Fruit fly (Drosophila melanogaster): ENCODE measurements around the gene CG15803.

CG15803 gene

dm6 chr3R:18297444-18298297, 62.9 kb downstream of the CG15803 start:
- TF ChIP-seq Sin3A (optimal IDR thresholded peaks at IDR 0.05) (no peak), ttk (optimal IDR thresholded peaks at IDR 0.05) (no peak), h (optimal IDR thresholded peaks at IDR 0.05) (no peak), Myc (optimal IDR thresholded peaks at IDR 0.05) (no peak), insv (optimal IDR thresholded peaks at IDR 0.05) (no peak), psq (optimal IDR thresholded peaks at IDR 0.05) (no peak)

- no peak for TF ChIP-seq h (optimal IDR thresholded peaks at IDR 0.05)
- TF ChIP-seq Myc (optimal IDR thresholded peaks at IDR 0.05) = no peak
- no peak for TF ChIP-seq ttk (optimal IDR thresholded peaks at IDR 0.05)
- no peak for TF ChIP-seq insv (optimal IDR thresholded peaks at IDR 0.05)
- no peak for TF ChIP-seq Sin3A (optimal IDR thresholded peaks at IDR 0.05)
- no peak for TF ChIP-seq psq (optimal IDR thresholded peaks at IDR 0.05)
Measured at dm6 chr3R:18296737-18297136, 63.8 kb downstream of the CG15803 start.

- TF ChIP-seq h (optimal IDR thresholded peaks at IDR 0.05) = no peak
- no peak for TF ChIP-seq Sin3A (optimal IDR thresholded peaks at IDR 0.05)
- TF ChIP-seq ttk (optimal IDR thresholded peaks at IDR 0.05) = no peak
- TF ChIP-seq Myc (optimal IDR thresholded peaks at IDR 0.05) = no peak
Measured at dm6 chr3R:18296084-18296483, 64.4 kb downstream of the CG15803 start.

- no peak for TF ChIP-seq psq (optimal IDR thresholded peaks at IDR 0.05)
- no peak for TF ChIP-seq insv (optimal IDR thresholded peaks at IDR 0.05)
- no peak for TF ChIP-seq h (optimal IDR thresholded peaks at IDR 0.05)
- no peak for TF ChIP-seq Sin3A (optimal IDR thresholded peaks at IDR 0.05)
- no peak for TF ChIP-seq ttk (optimal IDR thresholded peaks at IDR 0.05)
- no peak for TF ChIP-seq Myc (optimal IDR thresholded peaks at IDR 0.05)
Measured at dm6 chr3R:18295262-18295944, 65.1 kb downstream of the CG15803 start.

dm6 chr3R:18294488-18294887, 66.0 kb downstream of the CG15803 start:
- TF ChIP-seq ttk (optimal IDR thresholded peaks at IDR 0.05) (no peak), Sin3A (optimal IDR thresholded peaks at IDR 0.05) (no peak), insv (optimal IDR thresholded peaks at IDR 0.05) (no peak), Myc (optimal IDR thresholded peaks at IDR 0.05) (no peak)

- TF ChIP-seq h (optimal IDR thresholded peaks at IDR 0.05) = no peak
- no peak for TF ChIP-seq ttk (optimal IDR thresholded peaks at IDR 0.05)
- no peak for TF ChIP-seq insv (optimal IDR thresholded peaks at IDR 0.05)
- no peak for TF ChIP-seq Myc (optimal IDR thresholded peaks at IDR 0.05)
- TF ChIP-seq Sin3A (optimal IDR thresholded peaks at IDR 0.05) = no peak
- no peak for TF ChIP-seq psq (optimal IDR thresholded peaks at IDR 0.05)
Measured at dm6 chr3R:18292371-18292770, 68.2 kb downstream of the CG15803 start.

- TF ChIP-seq Sin3A (optimal IDR thresholded peaks at IDR 0.05) = no peak
- no peak for TF ChIP-seq h (optimal IDR thresholded peaks at IDR 0.05)
- TF ChIP-seq insv (optimal IDR thresholded peaks at IDR 0.05) = no peak
- TF ChIP-seq ttk (optimal IDR thresholded peaks at IDR 0.05) = no peak
- no peak for TF ChIP-seq Myc (optimal IDR thresholded peaks at IDR 0.05)
- TF ChIP-seq psq (optimal IDR thresholded peaks at IDR 0.05) = no peak
Measured at dm6 chr3R:18291831-18292230, 68.7 kb downstream of the CG15803 start.

dm6 chr3R:18288677-18289076, 71.9 kb downstream of the CG15803 start, which contains the start of gene CG7131:
Gene CG7131 (minus strand): TSS chr3R:18288777.
- no peak for TF ChIP-seq ttk (optimal IDR thresholded peaks at IDR 0.05)
- no peak for TF ChIP-seq insv (optimal IDR thresholded peaks at IDR 0.05)
- TF ChIP-seq psq (optimal IDR thresholded peaks at IDR 0.05) = no peak
- no peak for TF ChIP-seq Myc (optimal IDR thresholded peaks at IDR 0.05)
- TF ChIP-seq h (optimal IDR thresholded peaks at IDR 0.05) = no peak
- TF ChIP-seq Sin3A (optimal IDR thresholded peaks at IDR 0.05) = no peak

dm6 chr3R:18283441-18283840, 77.1 kb downstream of the CG15803 start, which contains the start of the genes CG14312 and CG8064:
Gene CG14312 (minus strand): TSS chr3R:18283528.
Gene CG8064 (plus strand): TSS chr3R:18283660.
- TF ChIP-seq insv (optimal IDR thresholded peaks at IDR 0.05) (no peak), Myc (optimal IDR thresholded peaks at IDR 0.05) (no peak), psq (optimal IDR thresholded peaks at IDR 0.05) (no peak), ttk (optimal IDR thresholded peaks at IDR 0.05) (no peak), h (optimal IDR thresholded peaks at IDR 0.05) (no peak), Sin3A (optimal IDR thresholded peaks at IDR 0.05) (no peak)

Data from Kc167 (cell line).